Fruit fly (Drosophila melanogaster): Measurements from ENCODE around the gene CG9588.

The CG9588 gene

dm6 chr3R:13713541-13713940, 37.1 kb upstream of the CG9588 start:
- TF ChIP-seq CG15514 (GFP tag; optimal IDR thresholded peaks at IDR 0.05) (no peak), CG4424 (GFP tag; optimal IDR thresholded peaks at IDR 0.05) (peak; percentile 51), H2.0 (GFP tag; IDR thresholded peaks at IDR 0.05) (no peak), esg (GFP tag; conservative IDR thresholded peaks at IDR 0.05) (no peak), Sox102F (GFP tag; optimal IDR thresholded peaks at IDR 0.05) (peak; percentile 52), prd (optimal IDR thresholded peaks at IDR 0.05) (no peak), prd (GFP tag; IDR thresholded peaks at IDR 0.05) (peak; percentile 65; the same call in 2 of the 3 replicates), CG17385 (GFP tag; optimal IDR thresholded peaks at IDR 0.05) (peak; percentile 43), Myb (GFP tag; optimal IDR thresholded peaks at IDR 0.05) (no peak), zfh1 (GFP tag; IDR thresholded peaks at IDR 0.05) (no peak), trem (tag; optimal IDR thresholded peaks at IDR 0.05) (peak; percentile 58), Meics (GFP tag; optimal IDR thresholded peaks at IDR 0.05) (peak; percentile 26), Hr78 (GFP tag; optimal IDR thresholded peaks at IDR 0.05) (peak in 1 of 2 experiments; percentile 13), ATbp (GFP tag; optimal IDR thresholded peaks at IDR 0.05) (peak; percentile 48), Oli (tag; optimal IDR thresholded peaks at IDR 0.05) (peak; percentile 9), cas (GFP tag; IDR thresholded peaks at IDR 0.05) (no peak), Pdp1 (GFP tag; optimal IDR thresholded peaks at IDR 0.05) (peak in 1 of 2 experiments; percentile 32), CG2889 (GFP tag; IDR thresholded peaks at IDR 0.05) (no peak), chinmo (GFP tag; IDR thresholded peaks at IDR 0.05; ENCODE audit: partially characterized antibody) (no peak), ase (GFP tag; IDR thresholded peaks at IDR 0.05) (no peak), CG18619 (GFP tag; optimal IDR thresholded peaks at IDR 0.05) (peak; percentile 8), Xrp1 (GFP tag; IDR thresholded peaks at IDR 0.05) (peak; percentile 58), CG7987 (GFP tag; optimal IDR thresholded peaks at IDR 0.05) (no peak), lov (optimal IDR thresholded peaks at IDR 0.05) (no peak), lov (GFP tag; IDR thresholded peaks at IDR 0.05) (no peak), maf-S (GFP tag; optimal IDR thresholded peaks at IDR 0.05) (no peak), CG3407 (GFP tag; optimal IDR thresholded peaks at IDR 0.05) (no peak), tin (GFP tag; optimal IDR thresholded peaks at IDR 0.05) (peak; percentile 4), CG12942 (GFP tag; optimal IDR thresholded peaks at IDR 0.05) (no peak), ewg (GFP tag; optimal IDR thresholded peaks at IDR 0.05) (no peak), Ssrp (tag; optimal IDR thresholded peaks at IDR 0.05) (peak; percentile 49), Stat92E (GFP tag; optimal IDR thresholded peaks at IDR 0.05) (no peak), dan (GFP tag; IDR thresholded peaks at IDR 0.05) (no peak), insv (GFP tag; optimal IDR thresholded peaks at IDR 0.05) (no peak), bsh (GFP tag; optimal IDR thresholded peaks at IDR 0.05) (peak in 1 of 2 experiments; percentile 61), CG17359 (tag; optimal IDR thresholded peaks at IDR 0.05) (peak; percentile 62), Ets97D (GFP tag; optimal IDR thresholded peaks at IDR 0.05) (no peak), CG12236 (GFP tag; optimal IDR thresholded peaks at IDR 0.05) (no peak), fd96Cb (tag; optimal IDR thresholded peaks at IDR 0.05) (peak; percentile 41), Dip2 (GFP tag; IDR thresholded peaks at IDR 0.05) (no peak), zf30C (GFP tag; optimal IDR thresholded peaks at IDR 0.05) (peak; percentile 68), dmrt99B (tag; optimal IDR thresholded peaks at IDR 0.05) (peak; percentile 61), dimm (GFP tag; IDR thresholded peaks at IDR 0.05) (no peak), Ets65A (GFP tag) (no peak), Asciz (GFP tag; optimal IDR thresholded peaks at IDR 0.05) (peak; percentile 66), crc (GFP tag; optimal IDR thresholded peaks at IDR 0.05) (no peak), CG17361 (GFP tag; IDR thresholded peaks at IDR 0.05) (peak; percentile 50; the same call in 2 of the 3 replicates), Chrac-16 (GFP tag; optimal IDR thresholded peaks at IDR 0.05) (peak; percentile 2), Neu2 (GFP tag; optimal IDR thresholded peaks at IDR 0.05; ENCODE audit: borderline replicate concordance) (no peak), tap (tag; optimal IDR thresholded peaks at IDR 0.05) (peak; percentile 25), psq (GFP tag; optimal IDR thresholded peaks at IDR 0.05) (no peak)
